Worm (Caenorhabditis elegans): ENCODE measurements around the gene Y44A6D.5.

Y44A6D.5 gene

DNA sequence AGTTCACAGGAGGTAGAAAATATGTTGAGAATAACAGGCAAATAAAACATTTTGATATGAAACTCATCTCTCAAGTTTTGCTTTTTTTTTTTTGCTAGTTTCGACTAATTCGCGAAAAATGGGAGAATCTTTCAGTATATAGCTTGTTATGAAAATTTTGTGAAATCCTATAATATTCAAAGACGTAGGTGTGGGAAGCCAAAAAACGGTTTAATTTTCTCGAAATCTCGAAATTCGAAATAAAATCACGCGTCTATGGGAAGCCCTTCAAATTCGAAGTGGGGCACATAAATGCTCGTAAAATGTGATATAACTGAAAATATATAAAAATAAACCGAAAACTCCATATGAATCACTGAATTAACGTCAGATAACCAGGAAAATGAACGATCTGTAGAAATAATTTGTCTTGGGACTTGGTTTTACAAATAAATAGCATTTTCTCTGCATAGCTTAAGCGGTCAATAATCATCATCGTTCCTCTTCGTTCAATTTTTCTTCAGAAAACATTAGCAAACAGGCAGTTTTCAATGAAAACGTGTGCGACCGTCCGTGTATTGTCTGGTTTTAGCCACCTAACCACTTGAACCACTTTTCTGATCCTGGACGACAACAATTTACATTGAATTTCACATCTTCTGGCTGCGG lies 22.3 kb upstream of the Y44A6D.5 start, which contains the start of the genes gcy-22 and grl-14:
Gene gcy-22, minus strand, starts transcription at position 101 of the 648 bp plus-strand sequence.
Gene grl-14, plus strand, starts transcription at position 598 of the 648 bp plus-strand sequence.
- no peak for TF ChIP-seq elt-2 (tag; optimal IDR thresholded peaks at IDR 0.05)
- no peak for TF ChIP-seq daf-12 (tag; optimal IDR thresholded peaks at IDR 0.05)
- TF ChIP-seq nhr-11 (tag; optimal IDR thresholded peaks at IDR 0.05): no peak
- TF ChIP-seq nfya-1 (tag; optimal IDR thresholded peaks at IDR 0.05; ENCODE audit: insufficient read depth): no peak
- no peak for TF ChIP-seq sea-2 (GFP tag; optimal IDR thresholded peaks at IDR 0.05)
- no peak for TF ChIP-seq egl-27 (tag; optimal IDR thresholded peaks at IDR 0.05)
- no peak for TF ChIP-seq ceh-9 (tag; optimal IDR thresholded peaks at IDR 0.05)
- no peak for TF ChIP-seq ztf-4 (tag; optimal IDR thresholded peaks at IDR 0.05)
- TF ChIP-seq nhr-76 (tag; optimal IDR thresholded peaks at IDR 0.05): no peak
- TF ChIP-seq nhr-28 (tag; optimal IDR thresholded peaks at IDR 0.05): no peak
- no peak for TF ChIP-seq nhr-67 (tag; optimal IDR thresholded peaks at IDR 0.05)
- TF ChIP-seq egl-5 (tag; optimal IDR thresholded peaks at IDR 0.05): no peak
- TF ChIP-seq ZK546.5 (tag; optimal IDR thresholded peaks at IDR 0.05): no peak

- TF ChIP-seq nhr-77 (tag; optimal IDR thresholded peaks at IDR 0.05) (no peak), nhr-23 (tag; optimal IDR thresholded peaks at IDR 0.05) (no peak), ceh-16 (tag; optimal IDR thresholded peaks at IDR 0.05) (no peak), mml-1 (tag; optimal IDR thresholded peaks at IDR 0.05) (no peak), zag-1 (tag; optimal IDR thresholded peaks at IDR 0.05) (no peak), unc-62 (GFP tag; optimal IDR thresholded peaks at IDR 0.05) (no peak), unc-39 (tag; optimal IDR thresholded peaks at IDR 0.05) (no peak), elt-2 (tag; optimal IDR thresholded peaks at IDR 0.05) (no peak), nhr-11 (tag; optimal IDR thresholded peaks at IDR 0.05) (no peak), hmg-11 (tag; optimal IDR thresholded peaks at IDR 0.05) (no peak), fos-1 (tag; optimal IDR thresholded peaks at IDR 0.05) (no peak), nhr-12 (tag; optimal IDR thresholded peaks at IDR 0.05) (no peak), ztf-11 (tag; optimal IDR thresholded peaks at IDR 0.05) (no peak), elt-1 (tag; optimal IDR thresholded peaks at IDR 0.05) (no peak), skn-1 (tag; optimal IDR thresholded peaks at IDR 0.05) (no peak), nhr-25 (tag; optimal IDR thresholded peaks at IDR 0.05) (no peak), ceh-82 (tag; optimal IDR thresholded peaks at IDR 0.05) (no peak), ZK546.5 (tag; optimal IDR thresholded peaks at IDR 0.05) (no peak), egl-27 (tag; optimal IDR thresholded peaks at IDR 0.05) (no peak), pha-4 (tag; optimal IDR thresholded peaks at IDR 0.05) (no peak)
These were observed 17.2 kb upstream of the Y44A6D.5 start, which contains the start of gene T03D8.6 for ce11 chrV:20820033-20820432. T03D8.6 (minus strand) TSS chrV:20820330.

DNA sequence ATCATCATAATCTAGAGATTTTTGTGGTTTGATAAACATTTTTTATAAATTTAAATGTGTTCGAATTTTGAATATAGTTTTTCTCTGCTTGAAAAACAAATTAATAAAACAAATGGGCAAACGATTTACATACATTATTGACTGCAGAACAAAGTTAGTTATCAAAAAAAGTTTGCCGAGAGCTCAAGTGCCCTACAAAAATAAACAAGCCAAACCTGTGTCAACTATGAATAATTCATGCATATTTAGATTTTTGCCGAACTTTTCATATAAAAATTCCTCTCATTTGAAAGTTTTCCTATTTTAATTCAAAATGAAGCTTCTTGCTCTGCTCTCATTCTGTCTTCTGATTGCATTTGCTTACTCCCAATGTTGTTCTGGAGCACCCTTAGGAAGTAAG lies 13.0 kb upstream of the Y44A6D.5 start, which contains the start of gene sshk-1:
Gene sshk-1, plus strand, starts transcription at position 301 of the 400 bp plus-strand sequence.
- TF ChIP-seq R02D3.7 (tag; optimal IDR thresholded peaks at IDR 0.05) (no peak), nhr-23 (tag; optimal IDR thresholded peaks at IDR 0.05) (no peak), unc-62 (GFP tag; optimal IDR thresholded peaks at IDR 0.05) (no peak), zag-1 (tag; optimal IDR thresholded peaks at IDR 0.05) (no peak), lin-39 (tag; optimal IDR thresholded peaks at IDR 0.05) (no peak), ceh-82 (tag; optimal IDR thresholded peaks at IDR 0.05) (no peak), hmg-11 (tag; optimal IDR thresholded peaks at IDR 0.05) (no peak), mdl-1 (tag; optimal IDR thresholded peaks at IDR 0.05) (no peak), lsy-12 (tag; optimal IDR thresholded peaks at IDR 0.05) (no peak), nhr-67 (tag; optimal IDR thresholded peaks at IDR 0.05) (no peak), ztf-11 (tag; optimal IDR thresholded peaks at IDR 0.05) (no peak), ZK546.5 (tag; optimal IDR thresholded peaks at IDR 0.05) (no peak), tbx-2 (tag; optimal IDR thresholded peaks at IDR 0.05) (no peak), ceh-16 (tag; optimal IDR thresholded peaks at IDR 0.05) (no peak)

DNA sequence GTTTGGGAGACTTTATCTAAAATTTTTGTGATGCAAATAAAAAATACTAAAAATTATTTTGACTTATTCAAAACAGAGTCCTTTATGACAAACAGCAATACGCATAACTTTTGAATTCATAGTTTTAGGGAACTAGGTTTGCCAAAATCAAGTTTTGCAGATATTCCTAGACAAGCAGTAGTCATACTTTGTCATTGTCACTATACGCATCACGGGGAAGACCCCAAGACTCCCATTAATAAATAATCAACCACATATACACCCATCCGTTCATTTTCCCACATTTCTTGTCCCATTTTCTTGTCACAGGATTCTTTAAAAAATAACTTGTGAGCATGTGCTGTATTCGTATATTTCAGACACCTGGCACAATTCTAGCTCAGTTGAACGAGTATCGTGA lies 11.6 kb upstream of the Y44A6D.5 start, which contains the start of gene Y44A6D.7:
Gene Y44A6D.7, plus strand, starts transcription at position 301 of the 400 bp plus-strand sequence.
- TF ChIP-seq fkh-10 (GFP tag; optimal IDR thresholded peaks at IDR 0.05) (no peak), nfya-1 (tag; optimal IDR thresholded peaks at IDR 0.05; ENCODE audit: insufficient read depth) (no peak), pqm-1 (tag; optimal IDR thresholded peaks at IDR 0.05) (no peak), skn-1 (tag; optimal IDR thresholded peaks at IDR 0.05) (no peak), ceh-9 (tag; optimal IDR thresholded peaks at IDR 0.05) (no peak), tbx-2 (tag; optimal IDR thresholded peaks at IDR 0.05) (no peak), nhr-43 (tag; optimal IDR thresholded peaks at IDR 0.05; ENCODE audit: poor library complexity, severe bottlenecking) (no peak), zag-1 (tag; optimal IDR thresholded peaks at IDR 0.05) (no peak), unc-62 (GFP tag; optimal IDR thresholded peaks at IDR 0.05) (no peak), lin-39 (tag; optimal IDR thresholded peaks at IDR 0.05) (no peak), ztf-4 (tag; optimal IDR thresholded peaks at IDR 0.05) (no peak), nhr-25 (tag; optimal IDR thresholded peaks at IDR 0.05) (no peak)
